Worm (Caenorhabditis elegans) whole organism, late embryonic: Measurements from ENCODE around the gene W03F8.4.

ENCODE experiments used
- ama-1 ChIP-seq: fragments of 150-350 bp; optimal IDR thresholded peaks from 2 replicates; lab custom pipeline; 2014
- ceh-14 ChIP-seq: sonication (generic microtip); optimal IDR thresholded peaks from 2 replicates; lab custom pipeline; 2016; ENCODE audit warnings: missing genotype, missing genetic modification characterization, missing compliant biosample characterization
- ceh-45 ChIP-seq: fragments of 200-800 bp; sonication (Bioruptor generic); IDR thresholded peaks from 2 replicates; pipeline ENCODE4 v1.3.6; 2022; ENCODE audit warnings: missing genetic modification reagents, missing genetic modification characterization, missing compliant biosample characterization

- TF ChIP-seq ceh-14 (tag; lab: Kevin White, UChicago) = no peak
- TF ChIP-seq ceh-45 (GFP tag; lab: Robert Waterston, UW) = no peak
- no peak for TF ChIP-seq ama-1 (lab: Kevin White, UChicago)
These were observed 22.8 kb downstream of the W03F8.4 start for ce11 chrIV:5206716-5207115.
